Fruit fly (Drosophila melanogaster): ENCODE data around the gene Nek2.

The Nek2 gene

DNA sequence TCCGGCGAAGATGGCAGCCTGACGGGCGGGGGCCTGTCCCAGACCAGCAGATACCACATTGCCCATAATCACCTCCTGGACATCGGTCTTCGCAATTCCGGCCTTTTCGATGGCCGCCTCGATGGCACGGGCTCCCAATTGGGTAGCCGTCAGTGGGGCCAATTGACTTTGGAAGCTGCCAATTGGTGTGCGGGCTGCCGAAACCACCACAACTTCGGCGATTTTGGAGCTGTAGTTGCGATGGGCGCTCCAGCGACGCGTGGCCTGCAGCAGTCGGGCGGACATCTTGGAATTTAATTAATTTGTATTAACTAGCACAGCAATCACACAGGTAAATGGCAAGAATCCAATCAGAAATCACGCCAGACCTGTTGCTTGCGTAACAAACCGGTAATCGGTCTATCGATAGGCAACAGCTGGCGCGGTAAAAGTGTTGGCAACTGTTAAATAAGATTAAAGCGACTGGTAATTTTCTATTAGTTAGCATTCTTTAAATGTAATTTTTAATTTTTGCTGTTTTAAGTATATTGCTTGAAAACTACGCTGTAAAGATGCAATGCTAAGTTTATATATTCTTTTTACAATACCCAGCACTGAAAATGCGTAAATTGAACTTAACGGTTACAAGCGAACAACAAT is 2.9 kb downstream of the Nek2 start, which contains the start of gene Acat1 (continued):
- TF ChIP-seq cad (GFP tag; optimal IDR thresholded peaks at IDR 0.05) (no peak), Dfd (GFP tag; optimal IDR thresholded peaks at IDR 0.05) (no peak), CG18011 (GFP tag; optimal IDR thresholded peaks at IDR 0.05) (peak; percentile 54), Hsf (GFP tag; optimal IDR thresholded peaks at IDR 0.05) (peak; percentile 69), Atf-2 (GFP tag; optimal IDR thresholded peaks at IDR 0.05) (peak; percentile 34), zfh1 (GFP tag; IDR thresholded peaks at IDR 0.05) (peak; percentile 76), Aef1 (GFP tag; IDR thresholded peaks at IDR 0.05) (0 out of 3 replicates have a peak, but pooled peaks have one; percentile 16), CG1602 (GFP tag; optimal IDR thresholded peaks at IDR 0.05) (peak; percentile 44), CG9437 (GFP tag; optimal IDR thresholded peaks at IDR 0.05) (peak; percentile 47), stc (GFP tag; IDR thresholded peaks at IDR 0.05) (peak; percentile 66), nom (GFP tag; optimal IDR thresholded peaks at IDR 0.05) (peak; percentile 19), Dbx (GFP tag; IDR thresholded peaks at IDR 0.05) (peak; percentile 22; the same call in 1 of the 3 replicates), run (tag; optimal IDR thresholded peaks at IDR 0.05) (no peak), Ets97D (GFP tag; optimal IDR thresholded peaks at IDR 0.05) (peak; percentile 53), sob (GFP tag; IDR thresholded peaks at IDR 0.05) (peak; percentile 53; the same call in 1 of the 2 replicates), MBD-R2 (GFP tag; IDR thresholded peaks at IDR 0.05) (peak; percentile 60; the same call in 1 of the 2 replicates), CG17361 (GFP tag; IDR thresholded peaks at IDR 0.05) (no peak), tx (GFP tag; optimal IDR thresholded peaks at IDR 0.05) (peak; percentile 44), CG6854 (GFP tag; optimal IDR thresholded peaks at IDR 0.05) (no peak), CG1024 (GFP tag; IDR thresholded peaks at IDR 0.05) (no peak), ara (GFP tag; IDR thresholded peaks at IDR 0.05) (peak; percentile 38; the same call in 1 of the 2 replicates), HLH3B (GFP tag; IDR thresholded peaks at IDR 0.05) (peak; percentile 48; the same call in 1 of the 2 replicates), disco-r (GFP tag; optimal IDR thresholded peaks at IDR 0.05) (no peak), usp (GFP tag; optimal IDR thresholded peaks at IDR 0.05) (no peak), Dad (GFP tag; optimal IDR thresholded peaks at IDR 0.05) (peak; percentile 38), lmd (GFP tag; IDR thresholded peaks at IDR 0.05) (0 out of 2 replicates have a peak, but pooled peaks have one; percentile 31), CG12299 (tag; optimal IDR thresholded peaks at IDR 0.05) (peak; percentile 8), Opbp (GFP tag; IDR thresholded peaks at IDR 0.05; ENCODE audit: partially characterized antibody) (peak; percentile 20; the same call in 1 of the 3 replicates), pzg (GFP tag; optimal IDR thresholded peaks at IDR 0.05) (peak; percentile 50), CG4360 (GFP tag; IDR thresholded peaks at IDR 0.05) (no peak), Atf3 (GFP tag; optimal IDR thresholded peaks at IDR 0.05) (no peak), CG6254 (GFP tag; optimal IDR thresholded peaks at IDR 0.05) (no peak), Doc3 (GFP tag; IDR thresholded peaks at IDR 0.05; ENCODE audit: partially characterized antibody) (0 out of 3 replicates have a peak, but pooled peaks have one; percentile 17), CG10462 (GFP tag; optimal IDR thresholded peaks at IDR 0.05) (peak; percentile 23), CG15514 (GFP tag; optimal IDR thresholded peaks at IDR 0.05) (peak; percentile 66), CG2120 (GFP tag; optimal IDR thresholded peaks at IDR 0.05) (peak; percentile 80), Lpt (GFP tag; optimal IDR thresholded peaks at IDR 0.05) (no peak), nerfin-2 (GFP tag; IDR thresholded peaks at IDR 0.05; ENCODE audit: partially characterized antibody) (peak; percentile 38; the same call in 1 of the 2 replicates), ab (GFP tag; optimal IDR thresholded peaks at IDR 0.05) (no peak), odd (GFP tag; optimal IDR thresholded peaks at IDR 0.05) (no peak), Oaz (GFP tag; IDR thresholded peaks at IDR 0.05) (no peak), rib (GFP tag; IDR thresholded peaks at IDR 0.05) (no peak), tgo (GFP tag; IDR thresholded peaks at IDR 0.05) (peak; percentile 51), CG11085 (GFP tag; IDR thresholded peaks at IDR 0.05) (no peak), Drgx (GFP tag; IDR thresholded peaks at IDR 0.05) (peak; percentile 62), bsh (GFP tag; optimal IDR thresholded peaks at IDR 0.05) (peak in 1 of 2 experiments; percentile 64), ci (GFP tag; IDR thresholded peaks at IDR 0.05) (peak; percentile 76), Ada2b (GFP tag; IDR thresholded peaks at IDR 0.05) (no peak), Mes4 (GFP tag; optimal IDR thresholded peaks at IDR 0.05) (no peak), z (GFP tag; IDR thresholded peaks at IDR 0.05) (no peak), sisA (GFP tag; IDR thresholded peaks at IDR 0.05) (peak; percentile 51)

Measured in whole organism, embryonic.